Fruit fly (Drosophila melanogaster) whole organism, embryonic: Measurements from ENCODE around the gene CG17652.

Source experiments
- B-H1 ChIP-seq: fragments of 200-800 bp; sonication (Bioruptor generic); IDR thresholded peaks from 3 replicates; pipeline ENCODE4 v1.3.6; 2022; ENCODE audit warnings: missing biosample characterization, missing genetic modification characterization
- Bgb ChIP-seq: fragments of 200-800 bp; sonication (Bioruptor generic); IDR thresholded peaks from 2 replicates; pipeline ENCODE4 v1.3.6; 2022; ENCODE audit warnings: missing biosample characterization, missing genetic modification characterization; ENCODE audit not compliant: partially characterized antibody
- CG10267 ChIP-seq: fragments of 200-800 bp; sonication (Bioruptor generic); optimal IDR thresholded peaks from 2 replicates; lab custom pipeline; 2018; ENCODE audit warnings: missing biosample characterization, mild to moderate bottlenecking, missing genetic modification characterization, moderate library complexity
- CG10979 ChIP-seq: fragments of 200-800 bp; sonication (Bioruptor generic); optimal IDR thresholded peaks from 2 replicates; lab custom pipeline; 2018; ENCODE audit warnings: missing biosample characterization, mild to moderate bottlenecking, missing genetic modification characterization, moderate library complexity
- CG11247 ChIP-seq: fragments of 200-800 bp; sonication (Bioruptor generic); IDR thresholded peaks from 2 replicates; pipeline ENCODE4 v1.3.6; 2022; ENCODE audit warnings: missing biosample characterization, missing genetic modification characterization
- CG11696 ChIP-seq: fragments of 200-800 bp; sonication (Bioruptor generic); IDR thresholded peaks from 2 replicates; pipeline ENCODE4 v1.3.6; 2022; ENCODE audit warnings: missing biosample characterization, missing genetic modification characterization
- CG14667 ChIP-seq: fragments of 200-800 bp; sonication (Bioruptor generic); IDR thresholded peaks from 2 replicates; pipeline ENCODE4 v1.3.6; 2022; ENCODE audit warnings: missing biosample characterization, missing genetic modification characterization
- CG30020 ChIP-seq: fragments of 200-800 bp; optimal IDR thresholded peaks from 2 replicates; lab custom pipeline; 2019; ENCODE audit warnings: missing biosample characterization, mild to moderate bottlenecking, missing genetic modification characterization, moderate library complexity
- CG32532 ChIP-seq: fragments of 200-800 bp; sonication (Bioruptor generic); IDR thresholded peaks from 2 replicates; pipeline ENCODE4 v1.3.6; 2022; ENCODE audit warnings: missing biosample characterization, missing genetic modification characterization
- CG32772 ChIP-seq: fragments of 200-800 bp; sonication (Bioruptor generic); IDR thresholded peaks from 2 replicates; pipeline ENCODE4 v1.3.6; 2022; ENCODE audit warnings: missing biosample characterization, missing genetic modification characterization
- CG4360 ChIP-seq: fragments of 200-800 bp; sonication (Bioruptor generic); IDR thresholded peaks from 2 replicates; pipeline ENCODE4 v1.3.6; 2022; ENCODE audit warnings: missing biosample characterization, missing genetic modification characterization
- CG4617 ChIP-seq: fragments of 200-800 bp; sonication (Bioruptor generic); optimal IDR thresholded peaks from 3 replicates; lab custom pipeline; 2016; ENCODE audit warnings: missing biosample characterization, missing genetic modification characterization, borderline replicate concordance
- CG6272 ChIP-seq: fragments of 200-800 bp; sonication (Bioruptor generic); IDR thresholded peaks from 2 replicates; pipeline ENCODE4 v1.3.6; 2022; ENCODE audit warnings: missing biosample characterization, missing genetic modification characterization
- CG6813 ChIP-seq: fragments of 200-800 bp; sonication (Bioruptor generic); optimal IDR thresholded peaks from 2 replicates; lab custom pipeline; 2017; ENCODE audit warnings: missing biosample characterization, missing genetic modification characterization, mild to moderate bottlenecking, moderate library complexity, missing genetic modification reagents
- CG7745 ChIP-seq: fragments of 200-800 bp; sonication (Bioruptor generic); optimal IDR thresholded peaks from 2 replicates; lab custom pipeline; 2018; ENCODE audit warnings: missing biosample characterization, mild to moderate bottlenecking, missing genetic modification characterization, moderate library complexity
- CG8290 ChIP-seq, 3 experiments: fragments of 200-800 bp; sonication (Bioruptor generic); optimal IDR thresholded peaks; 2 replicates each; lab custom pipeline; 2016 to 2019; ENCODE audit warnings: missing biosample characterization in 3 of 3, missing genetic modification characterization in 3 of 3, mild to moderate bottlenecking in 2 of 3, moderate library complexity in 1 of 3
- CG9215 ChIP-seq: fragments of 200-800 bp; sonication (Bioruptor generic); IDR thresholded peaks from 2 replicates; pipeline ENCODE4 v1.3.6; 2022; ENCODE audit warnings: missing biosample characterization, missing genetic modification characterization
- CG9437 ChIP-seq: fragments of 200-800 bp; sonication (Bioruptor generic); optimal IDR thresholded peaks from 2 replicates; lab custom pipeline; 2018; ENCODE audit warnings: missing biosample characterization, mild to moderate bottlenecking, missing genetic modification characterization
- CG9932 ChIP-seq: fragments of 200-800 bp; sonication (Bioruptor generic); IDR thresholded peaks from 2 replicates; pipeline ENCODE4 v1.3.6; 2022; ENCODE audit warnings: missing biosample characterization, missing genetic modification characterization
- D19B ChIP-seq: fragments of 200-800 bp; sonication (Bioruptor generic); optimal IDR thresholded peaks from 2 replicates; lab custom pipeline; 2017; ENCODE audit warnings: missing biosample characterization, mild to moderate bottlenecking, missing genetic modification characterization
- Dip2 ChIP-seq: fragments of 200-800 bp; sonication (Bioruptor generic); IDR thresholded peaks from 2 replicates; pipeline ENCODE4 v1.3.6; 2022; ENCODE audit warnings: missing biosample characterization, missing genetic modification characterization
- Elba2 ChIP-seq: fragments of 200-800 bp; sonication (Bioruptor generic); optimal IDR thresholded peaks from 3 replicates; lab custom pipeline; 2016; ENCODE audit warnings: missing biosample characterization, missing genetic modification characterization
- Lhr ChIP-seq: fragments of 200-800 bp; sonication (Bioruptor generic); optimal IDR thresholded peaks from 3 replicates; lab custom pipeline; 2017; ENCODE audit warnings: mild to moderate bottlenecking, missing biosample characterization, missing genetic modification reagents, missing genetic modification characterization
- Nf-YA ChIP-seq: fragments of 200-800 bp; sonication (Bioruptor generic); IDR thresholded peaks from 2 replicates; pipeline ENCODE4 v1.3.6; 2022; ENCODE audit warnings: missing biosample characterization, missing genetic modification characterization
- Rx ChIP-seq: fragments of 200-800 bp; sonication (Bioruptor generic); IDR thresholded peaks from 2 replicates; pipeline ENCODE4 v1.3.6; 2022; ENCODE audit warnings: missing biosample characterization, missing genetic modification characterization
- Six4 ChIP-seq: fragments of 200-800 bp; sonication (Bioruptor generic); optimal IDR thresholded peaks from 2 replicates; lab custom pipeline; 2016; ENCODE audit warnings: missing biosample characterization, missing genetic modification characterization
- Sry-β ChIP-seq: fragments of 200-800 bp; sonication (Bioruptor generic); optimal IDR thresholded peaks from 2 replicates; lab custom pipeline; 2018; ENCODE audit warnings: missing biosample characterization, mild to moderate bottlenecking, missing genetic modification characterization, moderate library complexity
- Usf ChIP-seq: fragments of 200-800 bp; sonication (Bioruptor generic); optimal IDR thresholded peaks from 2 replicates; lab custom pipeline; 2017; ENCODE audit warnings: missing genotype, missing biosample characterization, missing genetic modification characterization
- Xrp1 ChIP-seq: fragments of 200-800 bp; sonication (Bioruptor generic); IDR thresholded peaks from 2 replicates; pipeline ENCODE4 v1.3.6; 2022; ENCODE audit warnings: missing biosample characterization, missing genetic modification characterization
- amos ChIP-seq: fragments of 200-800 bp; sonication (Bioruptor generic); IDR thresholded peaks from 2 replicates; pipeline ENCODE4 v1.3.6; 2022; ENCODE audit warnings: missing biosample characterization, missing genetic modification characterization; ENCODE audit not compliant: partially characterized antibody
- ap ChIP-seq: fragments of 200-800 bp; sonication (Bioruptor generic); IDR thresholded peaks from 2 replicates; pipeline ENCODE4 v1.3.6; 2022; ENCODE audit warnings: missing biosample characterization, missing genetic modification characterization
- bcd ChIP-seq: fragments of 200-800 bp; sonication (Bioruptor generic); optimal IDR thresholded peaks from 2 replicates; lab custom pipeline; 2017; ENCODE audit warnings: missing biosample characterization, mild to moderate bottlenecking, missing genetic modification characterization
- btn ChIP-seq: fragments of 200-800 bp; sonication (Bioruptor generic); optimal IDR thresholded peaks from 2 replicates; lab custom pipeline; 2016; ENCODE audit warnings: missing biosample characterization, missing genetic modification characterization
- chn ChIP-seq: fragments of 200-800 bp; sonication (Bioruptor generic); optimal IDR thresholded peaks from 2 replicates; lab custom pipeline; 2016; ENCODE audit warnings: missing biosample characterization, missing genetic modification characterization
- dmrt99B ChIP-seq: fragments of 200-800 bp; sonication (Bioruptor generic); optimal IDR thresholded peaks from 2 replicates; lab custom pipeline; 2018; ENCODE audit warnings: missing biosample characterization, mild to moderate bottlenecking, missing genetic modification characterization, moderate library complexity
- esg ChIP-seq: fragments of 200-800 bp; sonication (Bioruptor generic); conservative IDR thresholded peaks from 2 replicates; pipeline ENCODE4 v1.3.6; 2022; ENCODE audit warnings: missing biosample characterization, missing genetic modification characterization
- fd3F ChIP-seq: fragments of 200-800 bp; sonication (Bioruptor generic); optimal IDR thresholded peaks from 2 replicates; lab custom pipeline; 2018; ENCODE audit warnings: missing biosample characterization, mild to moderate bottlenecking, missing genetic modification characterization, moderate library complexity
- gsb-n ChIP-seq: fragments of 200-800 bp; sonication (Bioruptor generic); optimal IDR thresholded peaks from 3 replicates; lab custom pipeline; 2018; ENCODE audit warnings: missing biosample characterization, mild to moderate bottlenecking, missing genetic modification characterization
- mam ChIP-seq: fragments of 200-800 bp; sonication (Bioruptor generic); optimal IDR thresholded peaks from 3 replicates; lab custom pipeline; 2016; ENCODE audit warnings: missing biosample characterization, missing genetic modification characterization
- pfk ChIP-seq: fragments of 200-800 bp; sonication (Bioruptor generic); optimal IDR thresholded peaks from 2 replicates; lab custom pipeline; 2018; ENCODE audit warnings: missing biosample characterization, mild to moderate bottlenecking, missing genetic modification characterization, moderate library complexity
- prd ChIP-seq, 3 experiments: fragments of >200 bp in 2 of 3; fragments of 200-800 bp in 1 of 3; sonication (Bioruptor generic) in 1 of 3; optimal IDR thresholded peaks in 2 of 3; IDR thresholded peaks in 1 of 3; 2 replicates in 2 of 3; 3 replicates in 1 of 3; pipeline versions ENCODE4 v1.3.6 to Lab custom; 2017 to 2022; ENCODE audit warnings: missing biosample characterization in 1 of 3, missing genetic modification characterization in 1 of 3
- pum ChIP-seq: fragments of 200-800 bp; sonication (Bioruptor generic); optimal IDR thresholded peaks from 2 replicates; lab custom pipeline; 2016; ENCODE audit warnings: missing biosample characterization, missing genetic modification characterization
- salm ChIP-seq: fragments of 200-800 bp; sonication (Bioruptor generic); optimal IDR thresholded peaks from 2 replicates; lab custom pipeline; 2018; ENCODE audit warnings: missing biosample characterization, mild to moderate bottlenecking, missing genetic modification characterization
- tap ChIP-seq: fragments of 200-800 bp; optimal IDR thresholded peaks from 3 replicates; lab custom pipeline; 2019; ENCODE audit warnings: missing biosample characterization, mild to moderate bottlenecking, missing genetic modification characterization, moderate library complexity
- tgo ChIP-seq: fragments of 200-800 bp; sonication (Bioruptor generic); IDR thresholded peaks from 3 replicates; pipeline ENCODE4 v1.3.6; 2022; ENCODE audit warnings: missing biosample characterization, missing genetic modification characterization
- tll ChIP-seq, 2 experiments: fragments of 200-800 bp in 1 of 2; fragments of >200 bp in 1 of 2; sonication (Bioruptor generic) in 1 of 2; optimal IDR thresholded peaks; 2 replicates each; lab custom pipeline; 2017 to 2019; ENCODE audit warnings: missing biosample characterization in 2 of 2, missing genetic modification characterization in 2 of 2, mild to moderate bottlenecking in 1 of 2, moderate library complexity in 1 of 2
- trem ChIP-seq: fragments of 200-800 bp; optimal IDR thresholded peaks from 3 replicates; lab custom pipeline; 2019; ENCODE audit warnings: missing biosample characterization, mild to moderate bottlenecking, missing genetic modification characterization, moderate library complexity
- vvl ChIP-seq: fragments of 200-800 bp; sonication (Bioruptor generic); IDR thresholded peaks from 2 replicates; pipeline ENCODE4 v1.3.6; 2022; ENCODE audit warnings: missing biosample characterization, missing genetic modification characterization
- wor ChIP-seq: fragments of 200-800 bp; sonication (Bioruptor generic); IDR thresholded peaks from 2 replicates; pipeline ENCODE4 v1.3.6; 2022; ENCODE audit warnings: missing biosample characterization, missing genetic modification characterization

The CG17652 gene

dm6 chr2L:1723135-1723936 is 8.8 kb downstream of the CG17652 start (continued):
- TF ChIP-seq CG14667 (GFP tag; lab: Robert Waterston, UW): no peak
- no peak for TF ChIP-seq bcd (GFP tag; lab: Kevin White, UChicago)
- no peak for TF ChIP-seq dmrt99B
- no peak for TF ChIP-seq salm (tag; lab: Kevin White, UChicago)
- TF ChIP-seq mam: no peak
- no peak for TF ChIP-seq Six4 (GFP tag; lab: Kevin White, UChicago)
- no peak for TF ChIP-seq Nf-YA (GFP tag; lab: Robert Waterston, UW)
- TF ChIP-seq fd3F (GFP tag; lab: Kevin White, UChicago): no peak
- peak; percentile 2 for TF ChIP-seq gsb-n
- TF ChIP-seq Rx (GFP tag; lab: Robert Waterston, UW): no peak
- TF ChIP-seq Xrp1 (GFP tag; lab: Robert Waterston, UW): no peak
- peak; percentile 22 for TF ChIP-seq CG10979 (tag; lab: Kevin White, UChicago)
- TF ChIP-seq CG6813 (GFP tag; lab: Kevin White, UChicago): no peak
- no peak for TF ChIP-seq CG11247 (GFP tag; lab: Robert Waterston, UW)
- peak; percentile 30 for TF ChIP-seq CG9932 (GFP tag; lab: Robert Waterston, UW)
- TF ChIP-seq CG9215 (GFP tag; lab: Robert Waterston, UW): no peak
- no peak for TF ChIP-seq tll (GFP tag; optimal IDR thresholded peaks at IDR 0.05; lab: Kevin White, UChicago)
- TF ChIP-seq pum (GFP tag; lab: Kevin White, UChicago): no peak
- no peak for TF ChIP-seq CG32772 (GFP tag; lab: Robert Waterston, UW)
- TF ChIP-seq Elba2: no peak
- TF ChIP-seq B-H1 (GFP tag; lab: Robert Waterston, UW): no peak
- TF ChIP-seq prd (optimal IDR thresholded peaks at IDR 0.05; lab: Kevin White, UChicago): no peak
- TF ChIP-seq prd (GFP tag; IDR thresholded peaks at IDR 0.05; lab: Robert Waterston, UW): no peak
- peak; percentile 15 for TF ChIP-seq btn
- TF ChIP-seq CG4617 (GFP tag; lab: Kevin White, UChicago): no peak
- TF ChIP-seq D19B (GFP tag; lab: Kevin White, UChicago): no peak
- TF ChIP-seq CG30020 (tag; lab: Kevin White, UChicago): no peak
- TF ChIP-seq CG10267 (tag; lab: Kevin White, UChicago): no peak
- TF ChIP-seq tap (tag; lab: Kevin White, UChicago): no peak
- no peak for TF ChIP-seq Bgb (GFP tag; lab: Robert Waterston, UW)
- peak; percentile 15; the same call in 1 of the 2 replicates for TF ChIP-seq CG32532 (GFP tag; lab: Robert Waterston, UW)
- no peak for TF ChIP-seq CG6272 (GFP tag; lab: Robert Waterston, UW)
- no peak for TF ChIP-seq CG8290 (GFP tag; optimal IDR thresholded peaks at IDR 0.05; lab: Kevin White, UChicago)
- peak in 1 of 2 experiments; percentile 34 for TF ChIP-seq CG8290 (tag; optimal IDR thresholded peaks at IDR 0.05; lab: Kevin White, UChicago)
- no peak for TF ChIP-seq Dip2 (GFP tag; lab: Robert Waterston, UW)
- TF ChIP-seq Lhr (GFP tag; lab: Kevin White, UChicago): no peak
- no peak for TF ChIP-seq ap (GFP tag; lab: Robert Waterston, UW)
- TF ChIP-seq vvl (GFP tag; lab: Robert Waterston, UW): no peak
- no peak for TF ChIP-seq tgo
- TF ChIP-seq trem: no peak
- TF ChIP-seq CG7745 (tag; lab: Kevin White, UChicago): no peak
- peak; percentile 66 for TF ChIP-seq CG4360 (GFP tag; lab: Robert Waterston, UW)
- no peak for TF ChIP-seq pfk (GFP tag; lab: Kevin White, UChicago)
- no peak for TF ChIP-seq CG11696
- no peak for TF ChIP-seq Sry-β (GFP tag; lab: Kevin White, UChicago)
- no peak for TF ChIP-seq esg (GFP tag; lab: Robert Waterston, UW)
- TF ChIP-seq Usf: no peak
- TF ChIP-seq chn (GFP tag; lab: Kevin White, UChicago): no peak
- TF ChIP-seq amos (GFP tag; lab: Robert Waterston, UW): no peak
- TF ChIP-seq wor (GFP tag; lab: Robert Waterston, UW): no peak
- no peak for TF ChIP-seq CG9437 (GFP tag; lab: Kevin White, UChicago)
